Worm (Caenorhabditis elegans): ENCODE results near the gene scl-2.

DNA sequence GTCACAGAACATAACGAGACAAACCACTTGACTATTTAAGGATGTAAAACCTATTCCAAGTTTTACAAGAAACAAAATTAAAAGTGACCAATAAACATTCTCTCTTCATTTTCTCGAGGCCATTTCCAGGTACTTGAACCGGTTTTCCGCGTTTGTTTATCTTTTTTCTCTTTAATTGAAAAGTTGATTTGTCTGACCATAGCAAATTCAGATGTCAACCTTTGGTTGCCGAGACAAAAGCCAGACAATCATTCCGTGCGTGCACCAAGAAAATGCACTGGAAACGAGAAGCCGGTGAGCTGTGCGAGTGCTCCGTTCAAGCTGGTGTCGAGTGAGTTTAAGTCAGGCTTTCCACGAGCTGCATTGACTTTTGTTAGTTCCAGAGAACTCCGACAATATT, 24.6 kb downstream of the scl-2 start:
- TF ChIP-seq skn-1 (tag; optimal IDR thresholded peaks at IDR 0.05) (no peak), ztf-11 (tag; optimal IDR thresholded peaks at IDR 0.05) (no peak), ceh-28 (tag; optimal IDR thresholded peaks at IDR 0.05) (no peak), elt-2 (tag; optimal IDR thresholded peaks at IDR 0.05) (no peak), fkh-10 (GFP tag; optimal IDR thresholded peaks at IDR 0.05) (no peak), nhr-11 (tag; optimal IDR thresholded peaks at IDR 0.05) (no peak), nfya-1 (tag; optimal IDR thresholded peaks at IDR 0.05; ENCODE audit: insufficient read depth) (no peak), sea-2 (GFP tag; optimal IDR thresholded peaks at IDR 0.05) (no peak), egl-5 (tag; optimal IDR thresholded peaks at IDR 0.05) (no peak), lin-39 (tag; optimal IDR thresholded peaks at IDR 0.05) (no peak)

Data from whole organism, L3 larva.